Worm (Caenorhabditis elegans) whole organism, late embryonic: Measurements from ENCODE around the gene alh-8.

Experiments
- C08G9.2 ChIP-seq: sonication (generic microtip); optimal IDR thresholded peaks from 2 replicates; lab custom pipeline; 2016; ENCODE audit warnings: mild to moderate bottlenecking, missing genetic modification characterization, moderate library complexity, missing compliant biosample characterization
- K02D7.2 ChIP-seq: sonication (generic microtip); optimal IDR thresholded peaks from 2 replicates; lab custom pipeline; 2017; ENCODE audit warnings: mild to moderate bottlenecking, missing genetic modification characterization, missing compliant biosample characterization
- T23F11.4 ChIP-seq: fragments of 200-800 bp; sonication (Bioruptor generic); optimal IDR thresholded peaks from 2 replicates; lab custom pipeline; 2018; ENCODE audit warnings: mild to moderate bottlenecking, missing genetic modification characterization, missing compliant biosample characterization
- Y22D7AL.16 ChIP-seq: sonication (generic microtip); optimal IDR thresholded peaks from 2 replicates; lab custom pipeline; 2016; ENCODE audit warnings: missing genetic modification characterization, missing compliant biosample characterization
- ahr-1 ChIP-seq: sonication (generic microtip); optimal IDR thresholded peaks from 2 replicates; lab custom pipeline; 2016; ENCODE audit warnings: missing genetic modification characterization, missing compliant biosample characterization
- ama-1 ChIP-seq: fragments of 150-350 bp; optimal IDR thresholded peaks from 2 replicates; lab custom pipeline; 2014
- ceh-14 ChIP-seq: sonication (generic microtip); optimal IDR thresholded peaks from 2 replicates; lab custom pipeline; 2016; ENCODE audit warnings: missing genotype, missing genetic modification characterization, missing compliant biosample characterization
- ceh-18 ChIP-seq: sonication (generic microtip); optimal IDR thresholded peaks from 2 replicates; lab custom pipeline; 2016; ENCODE audit warnings: missing genetic modification characterization, missing compliant biosample characterization
- ceh-19 ChIP-seq: fragments of 200-800 bp; sonication (Bioruptor generic); optimal IDR thresholded peaks from 2 replicates; lab custom pipeline; 2018; ENCODE audit warnings: mild to moderate bottlenecking, missing genetic modification characterization, missing compliant biosample characterization
- ceh-2 ChIP-seq: sonication (generic microtip); optimal IDR thresholded peaks from 2 replicates; lab custom pipeline; 2016; ENCODE audit warnings: missing genotype, missing genetic modification characterization, missing compliant biosample characterization
- ceh-22 ChIP-seq: sonication (generic microtip); optimal IDR thresholded peaks from 2 replicates; lab custom pipeline; 2017; ENCODE audit warnings: missing biosample characterization, missing genetic modification characterization
- ceh-24 ChIP-seq: sonication (generic microtip); optimal IDR thresholded peaks from 2 replicates; lab custom pipeline; 2016; ENCODE audit warnings: mild to moderate bottlenecking, missing genetic modification characterization, missing compliant biosample characterization
- ceh-30 ChIP-seq: fragments of 150-350 bp; optimal IDR thresholded peaks from 2 replicates; lab custom pipeline; 2014; ENCODE audit warnings: missing biosample characterization, missing genetic modification characterization
- ceh-34 ChIP-seq: sonication (generic microtip); optimal IDR thresholded peaks from 2 replicates; lab custom pipeline; 2016; ENCODE audit warnings: mild to moderate bottlenecking, missing genetic modification characterization, missing compliant biosample characterization
- ceh-48 ChIP-seq: sonication (generic microtip); optimal IDR thresholded peaks from 2 replicates; lab custom pipeline; 2016; ENCODE audit warnings: missing genetic modification characterization, inconsistent platforms, missing compliant biosample characterization
- ceh-6 ChIP-seq: fragments of 200-800 bp; sonication (Bioruptor generic); optimal IDR thresholded peaks from 2 replicates; lab custom pipeline; 2018; ENCODE audit warnings: mild to moderate bottlenecking, missing genetic modification characterization, missing compliant biosample characterization
- ceh-9 ChIP-seq: sonication (generic microtip); optimal IDR thresholded peaks from 2 replicates; lab custom pipeline; 2016; ENCODE audit warnings: mild to moderate bottlenecking, missing genetic modification characterization, inconsistent platforms, missing compliant biosample characterization
- dmd-4 ChIP-seq: sonication (generic microtip); optimal IDR thresholded peaks from 2 replicates; lab custom pipeline; 2016; ENCODE audit warnings: borderline replicate concordance, missing genetic modification characterization, missing compliant biosample characterization
- elt-2 ChIP-seq: sonication (generic microtip); optimal IDR thresholded peaks from 2 replicates; lab custom pipeline; 2016; ENCODE audit warnings: missing genetic modification reagents, missing genetic modification characterization, missing compliant biosample characterization
- elt-4 ChIP-seq: sonication (generic microtip); optimal IDR thresholded peaks from 2 replicates; lab custom pipeline; 2016; ENCODE audit warnings: missing genetic modification characterization, missing compliant biosample characterization
- eyg-1 ChIP-seq: sonication (generic microtip); optimal IDR thresholded peaks from 2 replicates; lab custom pipeline; 2016; ENCODE audit warnings: missing genotype, missing genetic modification characterization, missing compliant biosample characterization
- fkh-6 ChIP-seq: sonication (generic microtip); optimal IDR thresholded peaks from 2 replicates; lab custom pipeline; 2016; ENCODE audit warnings: missing genetic modification characterization, missing compliant biosample characterization
- gmeb-2 ChIP-seq: sonication (generic microtip); optimal IDR thresholded peaks from 2 replicates; lab custom pipeline; 2016; ENCODE audit warnings: missing genetic modification characterization, inconsistent platforms, missing compliant biosample characterization
- hlh-6 ChIP-seq: sonication (generic microtip); optimal IDR thresholded peaks from 2 replicates; lab custom pipeline; 2016; ENCODE audit warnings: missing genotype, missing genetic modification characterization, missing compliant biosample characterization
- hlh-8 ChIP-seq: sonication (generic microtip); optimal IDR thresholded peaks from 2 replicates; lab custom pipeline; 2016; ENCODE audit warnings: missing genotype, missing genetic modification characterization, missing compliant biosample characterization
- lim-6 ChIP-seq: sonication (generic microtip); optimal IDR thresholded peaks from 2 replicates; lab custom pipeline; 2016; ENCODE audit warnings: missing genetic modification characterization, missing compliant biosample characterization
- lin-11 ChIP-seq: fragments of 200-800 bp; sonication (Bioruptor generic); optimal IDR thresholded peaks from 2 replicates; lab custom pipeline; 2018; ENCODE audit warnings: mild to moderate bottlenecking, missing genetic modification characterization, missing compliant biosample characterization
- madf-2 ChIP-seq: sonication (generic microtip); optimal IDR thresholded peaks from 2 replicates; lab custom pipeline; 2017; ENCODE audit warnings: missing genetic modification characterization, missing compliant biosample characterization
- nfya-1 ChIP-seq: sonication (generic microtip); optimal IDR thresholded peaks from 2 replicates; lab custom pipeline; 2017; ENCODE audit warnings: missing genetic modification characterization, mild to moderate bottlenecking, missing compliant biosample characterization, antibody characterized with exemption, moderate library complexity
- nhr-232 ChIP-seq: sonication (generic microtip); optimal IDR thresholded peaks from 2 replicates; lab custom pipeline; 2016; ENCODE audit warnings: missing genetic modification characterization, missing compliant biosample characterization
- odd-2 ChIP-seq: sonication (generic microtip); optimal IDR thresholded peaks from 2 replicates; lab custom pipeline; 2017; ENCODE audit warnings: antibody characterized with exemption, mild to moderate bottlenecking, missing genetic modification characterization, missing compliant biosample characterization
- pag-3 ChIP-seq: sonication (generic microtip); optimal IDR thresholded peaks from 2 replicates; lab custom pipeline; 2016; ENCODE audit warnings: missing compliant biosample characterization, missing genetic modification characterization, borderline replicate concordance
- pax-1 ChIP-seq: fragments of 150-350 bp; optimal IDR thresholded peaks from 2 replicates; lab custom pipeline; 2014; ENCODE audit warnings: missing biosample characterization, missing genetic modification characterization
- pha-2 ChIP-seq: sonication (generic microtip); optimal IDR thresholded peaks from 2 replicates; lab custom pipeline; 2017; ENCODE audit warnings: mild to moderate bottlenecking, missing genetic modification characterization, missing compliant biosample characterization
- pha-4 ChIP-seq: fragments of 150-350 bp; optimal IDR thresholded peaks from 2 replicates; lab custom pipeline; 2018; ENCODE audit warnings: missing biosample characterization, missing genetic modification reagents, missing genetic modification characterization
- ref-2 ChIP-seq: sonication (generic microtip); optimal IDR thresholded peaks from 2 replicates; lab custom pipeline; 2016; ENCODE audit warnings: missing genetic modification characterization, missing compliant biosample characterization
- rnt-1 ChIP-seq: sonication (generic microtip); optimal IDR thresholded peaks from 2 replicates; lab custom pipeline; 2016; ENCODE audit warnings: missing genetic modification characterization, missing compliant biosample characterization
- sdc-2 ChIP-seq: sonication (generic microtip); optimal IDR thresholded peaks from 2 replicates; lab custom pipeline; 2016; ENCODE audit warnings: missing genotype, missing genetic modification characterization, missing compliant biosample characterization
- sox-2 ChIP-seq: fragments of 200-800 bp; sonication (Bioruptor generic); IDR thresholded peaks from 2 replicates; pipeline ENCODE4 v1.3.6; 2022; ENCODE audit warnings: missing genetic modification reagents, missing genetic modification characterization, missing compliant biosample characterization
- syd-9 ChIP-seq: sonication (generic microtip); optimal IDR thresholded peaks from 2 replicates; lab custom pipeline; 2016; ENCODE audit warnings: mild to moderate bottlenecking, missing genetic modification characterization, moderate library complexity, missing compliant biosample characterization
- tbx-2 ChIP-seq: sonication (generic microtip); optimal IDR thresholded peaks from 2 replicates; lab custom pipeline; 2016; ENCODE audit warnings: missing genetic modification characterization, missing compliant biosample characterization
- tbx-7 ChIP-seq: sonication (generic microtip); optimal IDR thresholded peaks from 2 replicates; lab custom pipeline; 2016; ENCODE audit warnings: missing genotype, missing genetic modification characterization, missing compliant biosample characterization
- unc-3 ChIP-seq, 2 experiments: fragments of 200-800 bp in 1 of 2; sonication (Bioruptor generic) in 1 of 2; sonication (generic microtip) in 1 of 2; conservative IDR thresholded peaks in 1 of 2; optimal IDR thresholded peaks in 1 of 2; 2 replicates each; pipeline versions ENCODE4 v1.3.6 to Lab custom; 2016 to 2022; ENCODE audit warnings: missing compliant biosample characterization in 2 of 2, missing genetic modification characterization in 2 of 2, missing genetic modification reagents in 1 of 2
- unc-42 ChIP-seq: sonication (generic microtip); optimal IDR thresholded peaks from 2 replicates; lab custom pipeline; 2016; ENCODE audit warnings: missing genotype, missing genetic modification characterization, missing compliant biosample characterization
- unc-55 ChIP-seq: sonication (generic microtip); optimal IDR thresholded peaks from 2 replicates; lab custom pipeline; 2017; ENCODE audit warnings: missing biosample characterization, missing genetic modification reagents, missing genetic modification characterization
- unc-86 ChIP-seq: sonication (generic microtip); optimal IDR thresholded peaks from 2 replicates; lab custom pipeline; 2016; ENCODE audit warnings: missing genetic modification characterization, missing compliant biosample characterization
- ztf-16 ChIP-seq: sonication (generic microtip); optimal IDR thresholded peaks from 2 replicates; lab custom pipeline; 2017; ENCODE audit warnings: missing genetic modification characterization, missing compliant biosample characterization

The alh-8 gene

DNA sequence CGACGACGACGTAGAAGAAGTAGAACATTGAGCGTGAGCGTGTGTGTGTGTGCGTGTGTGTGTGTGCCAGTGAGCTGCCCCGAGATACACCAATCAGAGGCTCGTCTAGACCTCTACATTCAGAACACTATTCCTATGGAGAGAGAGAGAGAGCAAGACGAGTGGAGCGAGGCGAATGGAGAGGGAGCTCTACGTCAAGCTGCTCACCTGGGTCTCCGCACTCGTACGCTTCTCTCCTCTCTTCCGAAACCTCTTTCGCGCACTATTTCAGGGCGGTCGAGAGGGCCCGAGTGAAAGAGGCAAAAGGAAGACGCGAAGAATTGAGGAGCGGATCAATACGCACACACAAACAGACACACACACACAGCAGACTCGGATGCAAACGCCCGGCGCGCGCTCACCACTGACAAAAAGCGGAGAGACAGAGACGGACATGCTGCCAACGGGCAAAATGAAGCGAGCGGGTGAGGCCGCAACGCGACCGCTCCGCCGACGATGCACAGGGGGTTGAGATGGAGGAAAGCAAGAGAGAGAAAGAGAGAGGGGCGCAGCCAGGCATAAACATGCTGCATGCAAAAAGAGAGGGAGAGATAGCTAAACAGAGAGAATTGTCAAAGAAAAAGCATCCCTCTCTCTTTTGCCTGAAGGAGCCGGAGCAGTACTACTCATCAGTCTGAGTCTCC is 20.8 kb downstream of the alh-8 start (continued):
- peak; percentile 74 for TF ChIP-seq hlh-8 (tag; lab: Kevin White, UChicago)
- peak; percentile 68 for TF ChIP-seq ceh-19 (GFP tag; lab: Kevin White, UChicago)
- TF ChIP-seq ztf-16 (tag; lab: Kevin White, UChicago) = peak; percentile 55
- TF ChIP-seq elt-4 = peak; percentile 79
- peak; percentile 25 for TF ChIP-seq ceh-6 (GFP tag; lab: Kevin White, UChicago)
- peak; percentile 35 for TF ChIP-seq ceh-30 (tag; lab: Kevin White, UChicago)
- peak; percentile 62 for TF ChIP-seq sdc-2 (tag; lab: Kevin White, UChicago)
- TF ChIP-seq nhr-232 (tag; lab: Kevin White, UChicago) = no peak
- no peak for TF ChIP-seq ceh-9 (tag; lab: Kevin White, UChicago)
- peak; percentile 1; the same call in 1 of the 2 replicates for TF ChIP-seq sox-2
- peak; percentile 44 for TF ChIP-seq unc-86 (tag; lab: Kevin White, UChicago)
- peak; percentile 30 for TF ChIP-seq lin-11 (tag; lab: Kevin White, UChicago)
- TF ChIP-seq fkh-6 (tag; lab: Kevin White, UChicago) = peak; percentile 30
- peak; percentile 81 for TF ChIP-seq syd-9 (tag; lab: Kevin White, UChicago)
- TF ChIP-seq Y22D7AL.16 = no peak
- TF ChIP-seq ama-1 (lab: Kevin White, UChicago) = no peak
- TF ChIP-seq ceh-24 (tag; lab: Kevin White, UChicago) = no peak
- peak; percentile 55 for TF ChIP-seq ceh-2 (tag; lab: Kevin White, UChicago)
- no peak for TF ChIP-seq odd-2 (tag; lab: Kevin White, UChicago)
- peak; percentile 64 for TF ChIP-seq dmd-4
- peak; percentile 61 for TF ChIP-seq pha-2 (tag; lab: Kevin White, UChicago)
- peak; percentile 18 for TF ChIP-seq tbx-7 (tag; lab: Kevin White, UChicago)
- no peak for TF ChIP-seq unc-3 (GFP tag; conservative IDR thresholded peaks at IDR 0.05; lab: Robert Waterston, UW)
- peak; percentile 70 for TF ChIP-seq unc-3 (tag; optimal IDR thresholded peaks at IDR 0.05; lab: Kevin White, UChicago)
- TF ChIP-seq ahr-1 (tag; lab: Kevin White, UChicago) = peak; percentile 20
- no peak for TF ChIP-seq K02D7.2
- TF ChIP-seq ceh-22 (tag; lab: Kevin White, UChicago) = peak; percentile 53
- no peak for TF ChIP-seq madf-2 (tag; lab: Kevin White, UChicago)
- peak; percentile 37 for TF ChIP-seq eyg-1 (tag; lab: Kevin White, UChicago)
- TF ChIP-seq T23F11.4 = peak; percentile 5
- TF ChIP-seq rnt-1 (tag; lab: Kevin White, UChicago) = peak; percentile 89
- TF ChIP-seq pax-1 (tag; lab: Kevin White, UChicago) = no peak
- TF ChIP-seq elt-2 (tag; lab: Kevin White, UChicago) = peak; percentile 35
- peak; percentile 84 for TF ChIP-seq unc-42 (tag; lab: Kevin White, UChicago)
- no peak for TF ChIP-seq hlh-6
- TF ChIP-seq nfya-1 (tag; lab: Kevin White, UChicago) = peak; percentile 99
- TF ChIP-seq gmeb-2 (tag; lab: Kevin White, UChicago) = no peak
- TF ChIP-seq pha-4 (tag; lab: Kevin White, UChicago) = no peak
- TF ChIP-seq, all 69 proteins: peak for 45

DNA sequence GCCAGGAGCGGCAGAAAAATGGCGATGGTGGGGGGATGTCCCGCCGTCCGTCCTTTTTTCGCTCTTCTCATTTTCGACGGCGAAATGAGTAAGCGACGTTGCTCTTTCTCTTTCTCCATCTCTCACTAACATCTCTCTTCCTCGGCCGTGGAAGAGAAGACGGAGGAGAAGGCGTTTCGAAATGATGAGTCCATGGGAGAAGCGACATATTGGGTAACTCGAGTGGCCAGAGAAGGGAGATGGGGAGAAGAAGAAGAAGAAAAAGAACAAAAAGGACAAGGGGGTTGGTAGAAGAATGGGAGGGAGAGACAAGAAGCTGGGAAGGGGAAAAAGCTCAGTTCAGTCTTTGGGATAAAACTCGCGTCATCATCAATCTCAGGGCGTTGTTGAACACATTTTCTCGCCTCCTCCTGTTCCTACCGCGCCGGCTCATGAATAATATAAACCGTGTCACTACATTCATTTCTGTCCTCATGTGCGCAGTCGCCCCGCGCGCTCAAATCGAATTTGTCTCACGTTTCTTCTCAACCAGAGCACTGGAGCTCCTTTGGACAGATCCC is 22.8 kb downstream of the alh-8 start:
- TF ChIP-seq unc-55 (GFP tag; lab: Kevin White, UChicago) = peak; percentile 47
- peak; percentile 50 for TF ChIP-seq tbx-2 (tag; lab: Kevin White, UChicago)
- peak; percentile 75 for TF ChIP-seq unc-42 (tag; lab: Kevin White, UChicago)
- no peak for TF ChIP-seq K02D7.2
- no peak for TF ChIP-seq ref-2
- peak; percentile 46 for TF ChIP-seq nfya-1 (tag; lab: Kevin White, UChicago)
- TF ChIP-seq unc-3 (GFP tag; conservative IDR thresholded peaks at IDR 0.05; lab: Robert Waterston, UW) = no peak
- TF ChIP-seq unc-3 (tag; optimal IDR thresholded peaks at IDR 0.05; lab: Kevin White, UChicago) = no peak
- peak; percentile 31 for TF ChIP-seq lim-6 (tag; lab: Kevin White, UChicago)
- peak; percentile 35 for TF ChIP-seq ceh-14 (tag; lab: Kevin White, UChicago)
- TF ChIP-seq unc-86 (tag; lab: Kevin White, UChicago) = no peak
- no peak for TF ChIP-seq madf-2 (tag; lab: Kevin White, UChicago)
- TF ChIP-seq ztf-16 (tag; lab: Kevin White, UChicago) = no peak
- TF ChIP-seq ceh-18 (tag; lab: Kevin White, UChicago) = peak; percentile 18
- TF ChIP-seq pag-3 (tag; lab: Kevin White, UChicago) = peak; percentile 27
- peak; percentile 60 for TF ChIP-seq ceh-19 (GFP tag; lab: Kevin White, UChicago)
- TF ChIP-seq C08G9.2 (tag; lab: Kevin White, UChicago) = peak; percentile 37
- TF ChIP-seq rnt-1 (tag; lab: Kevin White, UChicago) = peak; percentile 4
- TF ChIP-seq ceh-34 (tag; lab: Kevin White, UChicago) = peak; percentile 79
- TF ChIP-seq ceh-48 (tag; lab: Kevin White, UChicago) = no peak
